Fruit fly (Drosophila melanogaster): ENCODE results near the gene CG42713.
A peak's percentile ranks its signal among the peaks of the same experiment; 100 is the strongest.

CG42713 gene

dm6 chr2L:8879241-8879931, 11.9 kb upstream of the CG42713 start (continued):
- TF ChIP-seq MTF-1 (GFP tag; optimal IDR thresholded peaks at IDR 0.05; ENCODE audit: borderline replicate concordance) = no peak
- no peak for TF ChIP-seq CG13624 (GFP tag; optimal IDR thresholded peaks at IDR 0.05)
- TF ChIP-seq Hsf (GFP tag; optimal IDR thresholded peaks at IDR 0.05) = no peak
- TF ChIP-seq CG9876 (GFP tag; optimal IDR thresholded peaks at IDR 0.05) = no peak
- no peak for TF ChIP-seq D19A (tag; optimal IDR thresholded peaks at IDR 0.05)
- TF ChIP-seq CG2120 (GFP tag; optimal IDR thresholded peaks at IDR 0.05) = peak; percentile 14
- TF ChIP-seq slbo (GFP tag; IDR thresholded peaks at IDR 0.05) = peak; percentile 42; the same call in 1 of the 2 replicates
- TF ChIP-seq sug (tag; optimal IDR thresholded peaks at IDR 0.05) = no peak
- TF ChIP-seq stc (GFP tag; IDR thresholded peaks at IDR 0.05) = no peak
- TF ChIP-seq CG9817 (tag; optimal IDR thresholded peaks at IDR 0.05) = no peak
- TF ChIP-seq CG10959 (GFP tag; IDR thresholded peaks at IDR 0.05) = no peak
- no peak for TF ChIP-seq kay (GFP tag; optimal IDR thresholded peaks at IDR 0.05)
- no peak for TF ChIP-seq CG17359 (tag; optimal IDR thresholded peaks at IDR 0.05)
- no peak for TF ChIP-seq CrebB (tag; optimal IDR thresholded peaks at IDR 0.05)
- TF ChIP-seq CG8281 (tag; optimal IDR thresholded peaks at IDR 0.05) = no peak
- no peak for TF ChIP-seq CG12236 (GFP tag; optimal IDR thresholded peaks at IDR 0.05)
- no peak for TF ChIP-seq CG17612 (GFP tag; IDR thresholded peaks at IDR 0.05)
- TF ChIP-seq Meics (GFP tag; optimal IDR thresholded peaks at IDR 0.05) = no peak
- TF ChIP-seq Sin3A (optimal IDR thresholded peaks at IDR 0.05) = no peak
- no peak for TF ChIP-seq CG2889 (GFP tag; IDR thresholded peaks at IDR 0.05)
- no peak for TF ChIP-seq CG18764 (GFP tag; optimal IDR thresholded peaks at IDR 0.05)
- 0 out of 2 replicates have a peak, but pooled peaks have one; percentile 41 for TF ChIP-seq al (GFP tag; IDR thresholded peaks at IDR 0.05)
- TF ChIP-seq lmd (GFP tag; IDR thresholded peaks at IDR 0.05) = no peak
- TF ChIP-seq Pdp1 (GFP tag; optimal IDR thresholded peaks at IDR 0.05) = no peak
- no peak for TF ChIP-seq CG11695 (GFP tag; IDR thresholded peaks at IDR 0.05)
- TF ChIP-seq kni (GFP tag; optimal IDR thresholded peaks at IDR 0.05) = peak; percentile 53
- no peak for TF ChIP-seq E2f1 (GFP tag; IDR thresholded peaks at IDR 0.05)
- 0 out of 2 replicates have a peak, but pooled peaks have one; percentile 11 for TF ChIP-seq esg (GFP tag; conservative IDR thresholded peaks at IDR 0.05)
- TF ChIP-seq phol (tag; optimal IDR thresholded peaks at IDR 0.05) = no peak
- 0 out of 3 replicates have a peak, but pooled peaks have one; percentile 24 for TF ChIP-seq row (GFP tag; IDR thresholded peaks at IDR 0.05)
- TF ChIP-seq CG14860 (GFP tag; IDR thresholded peaks at IDR 0.05; ENCODE audit: partially characterized antibody) = no peak
- no peak for TF ChIP-seq Hr3 (GFP tag; optimal IDR thresholded peaks at IDR 0.05)
- no peak for TF ChIP-seq CG14667 (GFP tag; IDR thresholded peaks at IDR 0.05)
- no peak for TF ChIP-seq pros (GFP tag; optimal IDR thresholded peaks at IDR 0.05)
- TF ChIP-seq Lhr (GFP tag; optimal IDR thresholded peaks at IDR 0.05) = no peak
- peak; percentile 48 for TF ChIP-seq sqz (GFP tag; optimal IDR thresholded peaks at IDR 0.05)
- TF ChIP-seq CG3281 (GFP tag; optimal IDR thresholded peaks at IDR 0.05) = no peak
- TF ChIP-seq CG8089 (GFP tag; optimal IDR thresholded peaks at IDR 0.05) = no peak
- no peak for TF ChIP-seq CG7556 (GFP tag; optimal IDR thresholded peaks at IDR 0.05)
- TF ChIP-seq CkIIα-i1 (GFP tag; IDR thresholded peaks at IDR 0.05) = no peak
- no peak for TF ChIP-seq jigr1 (GFP tag; IDR thresholded peaks at IDR 0.05)
- no peak for TF ChIP-seq Max (GFP tag; optimal IDR thresholded peaks at IDR 0.05)
- no peak for TF ChIP-seq Mes4 (GFP tag; optimal IDR thresholded peaks at IDR 0.05)
- no peak for TF ChIP-seq CG7357 (GFP tag; IDR thresholded peaks at IDR 0.05)
- no peak for TF ChIP-seq toy (GFP tag; IDR thresholded peaks at IDR 0.05)
- no peak for TF ChIP-seq CG15073 (GFP tag; optimal IDR thresholded peaks at IDR 0.05)
- TF ChIP-seq eyg (GFP tag; optimal IDR thresholded peaks at IDR 0.05) = no peak
- TF ChIP-seq abd-A (tag; optimal IDR thresholded peaks at IDR 0.05) = peak; percentile 97
- no peak for TF ChIP-seq Xbp1 (GFP tag; optimal IDR thresholded peaks at IDR 0.05)
- TF ChIP-seq Fer1 (GFP tag; optimal IDR thresholded peaks at IDR 0.05) = no peak
- peak; percentile 14; the same call in 1 of the 2 replicates for TF ChIP-seq Dref (GFP tag; IDR thresholded peaks at IDR 0.05)

Data from whole organism, embryonic.